Comparison of ENCODE assay signal across 3 worm cellular contexts in the genomic region with DNA sequence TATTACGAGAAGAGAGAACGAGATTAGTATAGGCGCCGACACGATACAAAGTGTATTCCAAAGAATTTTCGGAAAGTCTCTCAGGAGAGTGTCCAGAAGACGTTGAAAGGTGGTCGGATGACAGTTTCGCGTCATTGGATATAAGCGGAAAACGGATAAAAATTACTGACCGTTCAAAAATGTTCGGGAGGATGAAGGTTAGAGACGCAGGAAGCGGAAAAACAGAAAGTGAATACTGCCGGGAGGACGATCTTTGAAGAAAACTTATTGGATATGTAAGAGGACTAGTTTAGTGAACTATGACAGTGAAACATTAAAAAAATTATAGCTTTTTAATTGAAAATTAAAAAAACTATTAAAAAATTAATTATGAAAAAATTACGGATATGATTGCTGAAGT.
TF ChIP-seq lines count a peak whose summit lies in the region.

No protein-coding gene starts in this region.

TF ChIP-seq in whole organism, L1 larva, 84 proteins besides CTCF, POLR2A, EP300 and RAD21:
- TF ChIP-seq F16B12.6 (tag; optimal IDR thresholded peaks at IDR 0.05; lab: Kevin White, UChicago): no peak
- no peak for TF ChIP-seq nhr-71 (tag; optimal IDR thresholded peaks at IDR 0.05; lab: Kevin White, UChicago)
- peak; percentile 95 for TF ChIP-seq blmp-1 (tag; optimal IDR thresholded peaks at IDR 0.05; lab: Kevin White, UChicago)
- TF ChIP-seq vab-15 (tag; optimal IDR thresholded peaks at IDR 0.05; lab: Kevin White, UChicago): no peak
- TF ChIP-seq Y116A8C.19 (tag; optimal IDR thresholded peaks at IDR 0.05; lab: Kevin White, UChicago; ENCODE audit: borderline replicate concordance): no peak
- TF ChIP-seq hpl-2 (GFP tag; optimal IDR thresholded peaks at IDR 0.05; lab: Kevin White, UChicago): no peak
TF ChIP-seq in whole organism, L1 larva: peak in this region for 1.

TF ChIP-seq in whole organism, L3 larva, 47 proteins besides CTCF, POLR2A, EP300 and RAD21:
- TF ChIP-seq sea-2 (GFP tag; optimal IDR thresholded peaks at IDR 0.05; lab: Kevin White, UChicago) (no peak), nhr-23 (tag; optimal IDR thresholded peaks at IDR 0.05; lab: Kevin White, UChicago) (peak; percentile 26), nhr-28 (tag; optimal IDR thresholded peaks at IDR 0.05; lab: Kevin White, UChicago) (no peak), pqm-1 (tag; optimal IDR thresholded peaks at IDR 0.05; lab: Kevin White, UChicago) (no peak)

TF ChIP-seq in whole organism, mixed stage, embryonic, 35 proteins besides CTCF, POLR2A, EP300 and RAD21:
- TF ChIP-seq ceh-43 (GFP tag; optimal IDR thresholded peaks at IDR 0.05; lab: Kevin White, UChicago) (no peak), blmp-1 (tag; optimal IDR thresholded peaks at IDR 0.05; lab: Kevin White, UChicago) (peak; percentile 16), ham-2 (GFP tag; optimal IDR thresholded peaks at IDR 0.05; lab: Kevin White, UChicago) (peak; percentile 15)
